Fruit fly (Drosophila melanogaster) whole organism, embryonic: Measurements from ENCODE around the gene Sgf11.

Source experiments
- B-H2 ChIP-seq: fragments of 200-800 bp; sonication (Bioruptor generic); optimal IDR thresholded peaks from 2 replicates; lab custom pipeline; 2018; ENCODE audit warnings: missing biosample characterization, mild to moderate bottlenecking, missing genetic modification characterization
- Bdp1 ChIP-seq: fragments of 200-800 bp; sonication (Bioruptor generic); optimal IDR thresholded peaks from 3 replicates; lab custom pipeline; 2016; ENCODE audit warnings: missing biosample characterization, missing genetic modification characterization
- CG10209 ChIP-seq: fragments of 200-800 bp; sonication (Bioruptor generic); optimal IDR thresholded peaks from 3 replicates; lab custom pipeline; 2017; ENCODE audit warnings: missing biosample characterization, mild to moderate bottlenecking, missing genetic modification characterization, missing genetic modification reagents
- CG11085 ChIP-seq: fragments of 200-800 bp; sonication (Bioruptor generic); IDR thresholded peaks from 2 replicates; pipeline ENCODE4 v1.3.6; 2022; ENCODE audit warnings: missing biosample characterization, missing genetic modification characterization
- CG11247 ChIP-seq: fragments of 200-800 bp; sonication (Bioruptor generic); IDR thresholded peaks from 2 replicates; pipeline ENCODE4 v1.3.6; 2022; ENCODE audit warnings: missing biosample characterization, missing genetic modification characterization
- CG12299 ChIP-seq: fragments of 200-800 bp; sonication (Bioruptor generic); optimal IDR thresholded peaks from 2 replicates; lab custom pipeline; 2018; ENCODE audit warnings: missing biosample characterization, mild to moderate bottlenecking, missing genetic modification characterization
- CG16813 ChIP-seq: fragments of 200-800 bp; sonication (Bioruptor generic); IDR thresholded peaks from 3 replicates; pipeline ENCODE4 v1.3.6; 2022; ENCODE audit warnings: missing biosample characterization, missing genetic modification characterization; ENCODE audit not compliant: partially characterized antibody
- CG3065 ChIP-seq: fragments of 200-800 bp; sonication (Bioruptor generic); optimal IDR thresholded peaks from 2 replicates; lab custom pipeline; 2016; ENCODE audit warnings: missing biosample characterization, missing genetic modification characterization
- CG3726 ChIP-seq: fragments of 200-800 bp; sonication (Bioruptor generic); IDR thresholded peaks from 3 replicates; pipeline ENCODE4, ENCODE4 v1.3.6; 2022; ENCODE audit warnings: missing biosample characterization, missing genetic modification characterization
- CG3995 ChIP-seq: fragments of 200-800 bp; sonication (Bioruptor generic); optimal IDR thresholded peaks from 3 replicates; lab custom pipeline; 2016; ENCODE audit warnings: missing biosample characterization, missing genetic modification characterization
- CG43689 ChIP-seq: fragments of 200-800 bp; sonication (Bioruptor generic); IDR thresholded peaks from 2 replicates; pipeline ENCODE4 v1.3.6; 2022; ENCODE audit warnings: missing biosample characterization, missing genetic modification characterization
- CG4404 ChIP-seq: fragments of 200-800 bp; sonication (Bioruptor generic); IDR thresholded peaks from 2 replicates; pipeline ENCODE4 v1.3.6; 2022; ENCODE audit warnings: missing biosample characterization, missing genetic modification characterization
- CG6254 ChIP-seq: fragments of 200-800 bp; sonication (Bioruptor generic); optimal IDR thresholded peaks from 3 replicates; lab custom pipeline; 2017; ENCODE audit warnings: mild to moderate bottlenecking, missing biosample characterization, missing genetic modification reagents, missing genetic modification characterization
- CG6791 ChIP-seq: fragments of 200-800 bp; sonication (Bioruptor generic); IDR thresholded peaks from 3 replicates; pipeline ENCODE4 v1.3.6; 2022; ENCODE audit warnings: missing biosample characterization, missing genetic modification characterization; ENCODE audit not compliant: partially characterized antibody
- CG7745 ChIP-seq: fragments of 200-800 bp; sonication (Bioruptor generic); optimal IDR thresholded peaks from 2 replicates; lab custom pipeline; 2018; ENCODE audit warnings: missing biosample characterization, mild to moderate bottlenecking, missing genetic modification characterization, moderate library complexity
- CG7987 ChIP-seq: fragments of 200-800 bp; sonication (Bioruptor generic); optimal IDR thresholded peaks from 2 replicates; lab custom pipeline; 2018; ENCODE audit warnings: missing biosample characterization, mild to moderate bottlenecking, missing genetic modification characterization, moderate library complexity
- CG8281 ChIP-seq: fragments of 200-800 bp; sonication (Bioruptor generic); optimal IDR thresholded peaks from 2 replicates; lab custom pipeline; 2018; ENCODE audit warnings: missing biosample characterization, mild to moderate bottlenecking, missing genetic modification characterization, moderate library complexity
- CG9727 ChIP-seq: fragments of 200-800 bp; sonication (Bioruptor generic); optimal IDR thresholded peaks from 3 replicates; lab custom pipeline; 2017; ENCODE audit warnings: missing biosample characterization, mild to moderate bottlenecking, missing genetic modification characterization
- Camta ChIP-seq: fragments of 200-800 bp; sonication (Bioruptor generic); optimal IDR thresholded peaks from 2 replicates; lab custom pipeline; 2016; ENCODE audit warnings: missing biosample characterization, missing genetic modification characterization
- D ChIP-seq, 2 experiments: fragments of 200-800 bp in 1 of 2; fragments of >200 bp in 1 of 2; sonication (Bioruptor generic) in 1 of 2; optimal IDR thresholded peaks; 2 replicates in 1 of 2; 3 replicates in 1 of 2; lab custom pipeline; 2017; ENCODE audit warnings: mild to moderate bottlenecking in 1 of 2, missing biosample characterization in 1 of 2, missing genetic modification characterization in 1 of 2, missing genetic modification reagents in 1 of 2
- Deaf1 ChIP-seq: fragments of 200-800 bp; optimal IDR thresholded peaks from 3 replicates; lab custom pipeline; 2019; ENCODE audit warnings: missing biosample characterization, mild to moderate bottlenecking, missing genetic modification characterization, moderate library complexity
- Dek ChIP-seq: fragments of 200-800 bp; sonication (Bioruptor generic); optimal IDR thresholded peaks from 3 replicates; lab custom pipeline; 2019; ENCODE audit warnings: missing biosample characterization, mild to moderate bottlenecking, missing genetic modification characterization, moderate library complexity
- Hand ChIP-seq: fragments of 200-800 bp; sonication (Bioruptor generic); optimal IDR thresholded peaks from 2 replicates; lab custom pipeline; 2017; ENCODE audit warnings: mild to moderate bottlenecking, missing biosample characterization, missing genetic modification reagents, missing genetic modification characterization
- MBD-R2 ChIP-seq: fragments of 200-800 bp; sonication (Bioruptor generic); IDR thresholded peaks from 2 replicates; pipeline ENCODE4 v1.3.6; 2022; ENCODE audit warnings: missing biosample characterization, missing genetic modification characterization
- Mad ChIP-seq: fragments of 200-800 bp; sonication (Bioruptor generic); optimal IDR thresholded peaks from 2 replicates; lab custom pipeline; 2016; ENCODE audit warnings: missing biosample characterization, missing genetic modification characterization
- Med ChIP-seq: fragments of 200-800 bp; sonication (Bioruptor generic); peaks from one replicate; lab custom pipeline; 2016; ENCODE audit warnings: missing biosample characterization, missing genetic modification characterization, mild to moderate bottlenecking, inconsistent platforms, moderate library complexity
- Ravus ChIP-seq: fragments of 200-800 bp; sonication (Bioruptor generic); IDR thresholded peaks from 2 replicates; pipeline ENCODE4 v1.3.6; 2022; ENCODE audit warnings: missing biosample characterization, missing genetic modification characterization
- Scr ChIP-seq: fragments of 200-800 bp; sonication (Bioruptor generic); IDR thresholded peaks from 2 replicates; pipeline ENCODE4 v1.3.6; 2022; ENCODE audit warnings: missing biosample characterization, missing genetic modification characterization; ENCODE audit not compliant: partially characterized antibody
- Sox100B ChIP-seq: fragments of 200-800 bp; sonication (Bioruptor generic); optimal IDR thresholded peaks from 3 replicates; lab custom pipeline; 2018; ENCODE audit warnings: missing biosample characterization, mild to moderate bottlenecking, missing genetic modification characterization
- ab ChIP-seq: fragments of 200-800 bp; sonication (Bioruptor generic); optimal IDR thresholded peaks from 2 replicates; lab custom pipeline; 2016; ENCODE audit warnings: missing biosample characterization, missing genetic modification characterization
- al ChIP-seq: fragments of 200-800 bp; sonication (Bioruptor generic); IDR thresholded peaks from 2 replicates; pipeline ENCODE4 v1.3.6; 2022; ENCODE audit warnings: missing biosample characterization, missing genetic modification characterization
- aop ChIP-seq: fragments of 200-800 bp; sonication (Bioruptor generic); IDR thresholded peaks from 2 replicates; pipeline ENCODE4 v1.3.6; 2022; ENCODE audit warnings: missing biosample characterization, missing genetic modification characterization
- ato ChIP-seq: fragments of 200-800 bp; sonication (Bioruptor generic); IDR thresholded peaks from 2 replicates; pipeline ENCODE4 v1.3.6; 2022; ENCODE audit warnings: missing biosample characterization, missing genetic modification characterization; ENCODE audit not compliant: partially characterized antibody
- bsh ChIP-seq, 2 experiments: fragments of 200-800 bp; sonication (Bioruptor generic); optimal IDR thresholded peaks; 2 replicates each; lab custom pipeline; 2017 to 2018; ENCODE audit warnings: mild to moderate bottlenecking in 2 of 2, missing biosample characterization in 2 of 2, missing genetic modification characterization in 2 of 2, moderate library complexity in 1 of 2
- cg ChIP-seq: fragments of 200-800 bp; sonication (Bioruptor generic); optimal IDR thresholded peaks from 3 replicates; lab custom pipeline; 2019; ENCODE audit warnings: missing biosample characterization, mild to moderate bottlenecking, missing genetic modification characterization, moderate library complexity
- cwo ChIP-seq: fragments of 200-800 bp; sonication (Bioruptor generic); optimal IDR thresholded peaks from 3 replicates; lab custom pipeline; 2017; ENCODE audit warnings: missing biosample characterization, missing genetic modification characterization, mild to moderate bottlenecking, moderate library complexity, missing genetic modification reagents
- ewg ChIP-seq: fragments of 200-800 bp; sonication (Bioruptor generic); optimal IDR thresholded peaks from 3 replicates; lab custom pipeline; 2017; ENCODE audit warnings: mild to moderate bottlenecking, missing biosample characterization, missing genetic modification reagents, missing genetic modification characterization
- gro ChIP-seq: fragments of 200-800 bp; sonication (Bioruptor generic); optimal IDR thresholded peaks from 2 replicates; lab custom pipeline; 2016; ENCODE audit warnings: missing biosample characterization, missing genetic modification characterization
- nmo ChIP-seq: fragments of 200-800 bp; sonication (Bioruptor generic); optimal IDR thresholded peaks from 2 replicates; lab custom pipeline; 2018; ENCODE audit warnings: missing biosample characterization, mild to moderate bottlenecking, missing genetic modification characterization, moderate library complexity
- oc ChIP-seq: fragments of 200-800 bp; sonication (Bioruptor generic); optimal IDR thresholded peaks from 2 replicates; lab custom pipeline; 2018; ENCODE audit warnings: missing biosample characterization, mild to moderate bottlenecking, missing genetic modification characterization, moderate library complexity
- pb ChIP-seq: fragments of 200-800 bp; sonication (Bioruptor generic); optimal IDR thresholded peaks from 3 replicates; lab custom pipeline; 2016; ENCODE audit warnings: missing biosample characterization, missing genetic modification characterization
- pros ChIP-seq: fragments of 200-800 bp; sonication (Bioruptor generic); optimal IDR thresholded peaks from 3 replicates; lab custom pipeline; 2019; ENCODE audit warnings: missing biosample characterization, mild to moderate bottlenecking, missing genetic modification characterization, moderate library complexity
- ro ChIP-seq: fragments of 200-800 bp; sonication (Bioruptor generic); IDR thresholded peaks from 2 replicates; pipeline ENCODE4 v1.3.6; 2022; ENCODE audit warnings: missing biosample characterization, missing genetic modification characterization
- salm ChIP-seq: fragments of 200-800 bp; sonication (Bioruptor generic); optimal IDR thresholded peaks from 2 replicates; lab custom pipeline; 2018; ENCODE audit warnings: missing biosample characterization, mild to moderate bottlenecking, missing genetic modification characterization
- tap ChIP-seq: fragments of 200-800 bp; optimal IDR thresholded peaks from 3 replicates; lab custom pipeline; 2019; ENCODE audit warnings: missing biosample characterization, mild to moderate bottlenecking, missing genetic modification characterization, moderate library complexity
- trem ChIP-seq: fragments of 200-800 bp; optimal IDR thresholded peaks from 3 replicates; lab custom pipeline; 2019; ENCODE audit warnings: missing biosample characterization, mild to moderate bottlenecking, missing genetic modification characterization, moderate library complexity
- wdn ChIP-seq: fragments of 200-800 bp; sonication (Bioruptor generic); IDR thresholded peaks from 2 replicates; pipeline ENCODE4 v1.3.6; 2022; ENCODE audit warnings: missing biosample characterization, missing genetic modification characterization

The Sgf11 gene

dm6 chr3L:18672986-18673633 is 8.5 kb downstream of the Sgf11 start, which contains the start of gene Capr (continued):
- peak in 1 of 2 experiments; percentile 15 for TF ChIP-seq bsh (GFP tag; optimal IDR thresholded peaks at IDR 0.05; lab: Kevin White, UChicago)
- TF ChIP-seq CG3995 (GFP tag; lab: Kevin White, UChicago): peak; percentile 8
- peak; percentile 100 for TF ChIP-seq ato (GFP tag; lab: Robert Waterston, UW)
- peak; percentile 10 for TF ChIP-seq Camta
- no peak for TF ChIP-seq Sox100B (GFP tag; lab: Kevin White, UChicago)
- TF ChIP-seq CG16813 (GFP tag; lab: Robert Waterston, UW): peak; percentile 100
- no peak for TF ChIP-seq ewg (GFP tag; lab: Kevin White, UChicago)
- no peak for TF ChIP-seq pb (GFP tag; lab: Kevin White, UChicago)
- TF ChIP-seq CG7987 (GFP tag; lab: Kevin White, UChicago): no peak

DNA sequence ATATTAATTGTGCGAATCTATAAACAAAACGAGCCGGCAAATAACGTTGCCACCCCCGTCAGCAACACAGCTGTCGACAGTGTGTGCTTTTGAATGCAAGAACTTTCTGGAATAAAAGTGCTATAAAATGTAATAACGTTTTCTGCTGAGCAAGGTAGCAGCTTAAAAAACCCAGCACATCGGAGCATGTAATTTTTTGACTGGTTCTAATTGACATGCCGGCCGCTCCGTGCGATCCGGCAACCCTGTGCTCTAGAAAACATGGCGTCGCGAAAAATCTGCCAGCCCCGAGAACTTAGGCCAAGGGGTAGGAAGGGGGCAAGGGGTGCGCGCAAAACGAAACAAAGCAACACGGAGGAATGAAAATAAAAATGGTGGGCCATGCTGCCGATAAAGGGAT is 9.4 kb downstream of the Sgf11 start:
- TF ChIP-seq nmo (GFP tag; lab: Kevin White, UChicago) (peak; percentile 9), cwo (GFP tag; lab: Kevin White, UChicago) (no peak), Scr (GFP tag; lab: Robert Waterston, UW) (peak; percentile 24; the same call in 1 of the 2 replicates), CG3726 (GFP tag; lab: Robert Waterston, UW) (0 out of 3 replicates have a peak, but pooled peaks have one; percentile 7), pros (GFP tag; lab: Kevin White, UChicago) (no peak), Deaf1 (tag; lab: Kevin White, UChicago) (no peak), salm (tag; lab: Kevin White, UChicago) (no peak), Hand (no peak), tap (tag; lab: Kevin White, UChicago) (no peak), CG43689 (GFP tag; lab: Robert Waterston, UW) (no peak), al (GFP tag; lab: Robert Waterston, UW) (0 out of 2 replicates have a peak, but pooled peaks have one; percentile 19), CG8281 (tag; lab: Kevin White, UChicago) (no peak), CG6791 (peak; percentile 31; the same call in 1 of the 3 replicates), CG3065 (GFP tag; lab: Kevin White, UChicago) (no peak), oc (no peak), B-H2 (no peak), CG11247 (GFP tag; lab: Robert Waterston, UW) (0 out of 2 replicates have a peak, but pooled peaks have one; percentile 16), Bdp1 (GFP tag; lab: Kevin White, UChicago) (no peak), cg (no peak), Mad (GFP tag; lab: Kevin White, UChicago) (no peak), wdn (GFP tag; lab: Robert Waterston, UW) (no peak), CG12299 (tag; lab: Kevin White, UChicago) (no peak), CG9727 (GFP tag; lab: Kevin White, UChicago) (no peak), CG10209 (GFP tag; lab: Kevin White, UChicago) (no peak), trem (tag; lab: Kevin White, UChicago) (peak; percentile 55), CG3995 (GFP tag; lab: Kevin White, UChicago) (peak; percentile 46), CG11085 (no peak), ro (GFP tag; lab: Robert Waterston, UW) (no peak), MBD-R2 (GFP tag; lab: Robert Waterston, UW) (peak; percentile 54; the same call in 1 of the 2 replicates), aop (GFP tag; lab: Robert Waterston, UW) (no peak), CG4404 (GFP tag; lab: Robert Waterston, UW) (no peak), CG6254 (GFP tag; lab: Kevin White, UChicago) (no peak), CG7745 (no peak), D (optimal IDR thresholded peaks at IDR 0.05; lab: Kevin White, UChicago) (no peak), D (GFP tag; optimal IDR thresholded peaks at IDR 0.05; lab: Kevin White, UChicago) (no peak), Med (peak; percentile 84), ab (no peak), gro (GFP tag; lab: Kevin White, UChicago) (no peak), Dek (tag; lab: Kevin White, UChicago) (no peak), Ravus (GFP tag; lab: Robert Waterston, UW) (no peak)
